Worm (Caenorhabditis elegans) whole organism, young adult: ENCODE measurements around the gene Y75B8A.13.

Source experiments
- B0019.2 ChIP-seq: fragments of 200-800 bp; sonication (Bioruptor generic); conservative IDR thresholded peaks from 2 replicates; pipeline ENCODE4 v1.3.6; 2022; ENCODE audit warnings: missing genetic modification reagents, missing genetic modification characterization, missing compliant biosample characterization
- F23B12.7 ChIP-seq: sonication (generic microtip); optimal IDR thresholded peaks from 2 replicates; lab custom pipeline; 2017; ENCODE audit warnings: missing genetic modification characterization, mild to moderate bottlenecking, missing compliant biosample characterization, antibody characterized with exemption, moderate library complexity; ENCODE audit not compliant: insufficient read depth
- F37B4.10 ChIP-seq: fragments of 200-800 bp; sonication (Bioruptor generic); IDR thresholded peaks from 2 replicates; pipeline ENCODE4 v1.3.6; 2022; ENCODE audit warnings: missing genetic modification characterization, missing compliant biosample characterization
- K11D2.4 ChIP-seq: fragments of 200-800 bp; sonication (Bioruptor generic); IDR thresholded peaks from 2 replicates; pipeline ENCODE4 v1.3.6; 2022; ENCODE audit warnings: missing genetic modification reagents, missing genetic modification characterization, missing compliant biosample characterization
- K12H6.12 ChIP-seq: fragments of 200-800 bp; sonication (Bioruptor generic); optimal IDR thresholded peaks from 2 replicates; lab custom pipeline; 2018; ENCODE audit warnings: mild to moderate bottlenecking, missing genetic modification characterization, missing compliant biosample characterization
- T07F8.4 ChIP-seq: sonication (generic microtip); optimal IDR thresholded peaks from 2 replicates; lab custom pipeline; 2016; ENCODE audit warnings: mild to moderate bottlenecking, missing genetic modification characterization, moderate library complexity, missing compliant biosample characterization
- akir-1 ChIP-seq: fragments of 200-800 bp; sonication (Bioruptor generic); optimal IDR thresholded peaks from 2 replicates; lab custom pipeline; 2018; ENCODE audit warnings: mild to moderate bottlenecking, missing genetic modification characterization, moderate library complexity, missing compliant biosample characterization
- aptf-2 ChIP-seq: fragments of 200-800 bp; sonication (Bioruptor generic); conservative IDR thresholded peaks from 2 replicates; pipeline ENCODE4 v1.3.6; 2022; ENCODE audit warnings: missing genetic modification reagents, missing genetic modification characterization, missing compliant biosample characterization
- aptf-3 ChIP-seq: fragments of 200-800 bp; sonication (Bioruptor generic); IDR thresholded peaks from 2 replicates; pipeline ENCODE4 v1.3.6; 2022; ENCODE audit warnings: missing genetic modification characterization, missing compliant biosample characterization
- atf-7 ChIP-seq: sonication (generic microtip); optimal IDR thresholded peaks from 2 replicates; lab custom pipeline; 2017; ENCODE audit warnings: mild to moderate bottlenecking, missing genetic modification characterization, missing compliant biosample characterization
- attf-3 ChIP-seq: fragments of 200-800 bp; sonication (Bioruptor generic); conservative IDR thresholded peaks from 2 replicates; pipeline ENCODE4 v1.3.6; 2022; ENCODE audit warnings: missing genetic modification reagents, missing genetic modification characterization, missing compliant biosample characterization
- attf-5 ChIP-seq: fragments of 200-800 bp; sonication (Bioruptor generic); optimal IDR thresholded peaks from 2 replicates; lab custom pipeline; 2018; ENCODE audit warnings: mild to moderate bottlenecking, missing genetic modification characterization, missing compliant biosample characterization
- ccch-3 ChIP-seq: fragments of 200-800 bp; sonication (Bioruptor generic); optimal IDR thresholded peaks from 2 replicates; lab custom pipeline; 2018; ENCODE audit warnings: mild to moderate bottlenecking, missing genetic modification characterization, missing compliant biosample characterization
- cebp-2 ChIP-seq: fragments of 200-800 bp; sonication (Bioruptor generic); IDR thresholded peaks from 2 replicates; pipeline ENCODE4 v1.3.6; 2022; ENCODE audit warnings: missing genetic modification characterization, missing compliant biosample characterization
- ceh-27 ChIP-seq: fragments of 200-800 bp; sonication (Bioruptor generic); optimal IDR thresholded peaks from 2 replicates; lab custom pipeline; 2018; ENCODE audit warnings: mild to moderate bottlenecking, missing genetic modification characterization, moderate library complexity, missing compliant biosample characterization
- ceh-40 ChIP-seq: fragments of 200-800 bp; sonication (Bioruptor generic); IDR thresholded peaks from 2 replicates; pipeline ENCODE4 v1.3.6; 2022; ENCODE audit warnings: missing genetic modification characterization, missing compliant biosample characterization
- ceh-58 ChIP-seq: fragments of 200-800 bp; sonication (Bioruptor generic); IDR thresholded peaks from 2 replicates; pipeline ENCODE4 v1.3.6; 2022; ENCODE audit warnings: missing genetic modification characterization, missing compliant biosample characterization
- die-1 ChIP-seq: sonication (generic microtip); optimal IDR thresholded peaks from 2 replicates; lab custom pipeline; 2016; ENCODE audit warnings: missing genotype, mild to moderate bottlenecking, missing genetic modification characterization, missing compliant biosample characterization
- dox-1 ChIP-seq: fragments of 200-800 bp; sonication (Bioruptor generic); IDR thresholded peaks from 2 replicates; pipeline ENCODE4 v1.3.6; 2022; ENCODE audit warnings: missing genetic modification reagents, missing genetic modification characterization, missing compliant biosample characterization
- dpff-1 ChIP-seq: sonication (generic microtip); optimal IDR thresholded peaks from 2 replicates; lab custom pipeline; 2017; ENCODE audit warnings: mild to moderate bottlenecking, missing genetic modification characterization, missing compliant biosample characterization
- dpl-1 ChIP-seq: fragments of 150-350 bp; optimal IDR thresholded peaks from 2 replicates; lab custom pipeline; 2014; ENCODE audit warnings: missing biosample characterization, missing genetic modification reagents, missing genetic modification characterization
- efl-1 ChIP-seq: fragments of 150-350 bp; optimal IDR thresholded peaks from 2 replicates; lab custom pipeline; 2014; ENCODE audit warnings: missing biosample characterization, missing genetic modification reagents, missing genetic modification characterization
- egl-44 ChIP-seq: fragments of 200-800 bp; sonication (Bioruptor generic); IDR thresholded peaks from 2 replicates; pipeline ENCODE4 v1.3.6; 2022; ENCODE audit warnings: missing genetic modification reagents, missing genetic modification characterization, missing compliant biosample characterization
- ekl-4 ChIP-seq: fragments of 200-800 bp; sonication (Bioruptor generic); IDR thresholded peaks from 2 replicates; pipeline ENCODE4 v1.3.6; 2022; ENCODE audit warnings: missing genetic modification reagents, missing genetic modification characterization, missing compliant biosample characterization
- him-1 ChIP-seq: sonication (generic microtip); optimal IDR thresholded peaks from 2 replicates; lab custom pipeline; 2016; ENCODE audit warnings: missing genotype, missing genetic modification reagents, missing genetic modification characterization, missing compliant biosample characterization
- hlh-26 ChIP-seq: fragments of 200-800 bp; sonication (Bioruptor generic); conservative IDR thresholded peaks from 2 replicates; pipeline ENCODE4 v1.3.6; 2022; ENCODE audit warnings: missing genetic modification reagents, missing genetic modification characterization, missing compliant biosample characterization
- hrde-1 ChIP-seq: sonication (generic microtip); optimal IDR thresholded peaks from 2 replicates; lab custom pipeline; 2016; ENCODE audit warnings: missing genetic modification characterization, mild to moderate bottlenecking, missing compliant biosample characterization, moderate library complexity, missing genotype, missing genetic modification reagents, borderline replicate concordance
- lag-1 ChIP-seq: fragments of 200-800 bp; sonication (Bioruptor generic); IDR thresholded peaks from 2 replicates; pipeline ENCODE4 v1.3.6; 2022; ENCODE audit warnings: missing genetic modification reagents, missing genetic modification characterization, missing compliant biosample characterization
- madf-3 ChIP-seq: fragments of 200-800 bp; sonication (Bioruptor generic); IDR thresholded peaks from 2 replicates; pipeline ENCODE4 v1.3.6; 2022; ENCODE audit warnings: missing genetic modification reagents, missing genetic modification characterization, missing compliant biosample characterization
- mcd-1 ChIP-seq: fragments of 200-800 bp; sonication (Bioruptor generic); IDR thresholded peaks from 2 replicates; pipeline ENCODE4 v1.3.6; 2022; ENCODE audit warnings: missing genetic modification reagents, missing genetic modification characterization, missing compliant biosample characterization
- mxl-1 ChIP-seq: sonication (generic microtip); optimal IDR thresholded peaks from 2 replicates; lab custom pipeline; 2016; ENCODE audit warnings: missing genetic modification characterization, missing compliant biosample characterization
- nfya-2 ChIP-seq: fragments of 200-800 bp; sonication (Bioruptor generic); IDR thresholded peaks from 2 replicates; pipeline ENCODE4 v1.3.6; 2022; ENCODE audit warnings: missing genetic modification reagents, missing genetic modification characterization, missing compliant biosample characterization
- nfyb-1 ChIP-seq: fragments of 200-800 bp; sonication (Bioruptor generic); IDR thresholded peaks from 2 replicates; pipeline ENCODE4 v1.3.6; 2022; ENCODE audit warnings: missing genetic modification reagents, missing genetic modification characterization, missing compliant biosample characterization
- nhr-90 ChIP-seq: sonication (generic microtip); optimal IDR thresholded peaks from 2 replicates; lab custom pipeline; 2016; ENCODE audit warnings: missing genotype, mild to moderate bottlenecking, missing genetic modification characterization, missing compliant biosample characterization
- pha-4 ChIP-seq: fragments of 150-350 bp; sonication (generic microtip); optimal IDR thresholded peaks from 2 replicates; lab custom pipeline; 2014; ENCODE audit warnings: missing biosample characterization, missing genetic modification reagents, missing genetic modification characterization
- rpc-1 ChIP-seq, 2 experiments: fragments of 150-350 bp in 1 of 2; sonication (generic microtip) in 1 of 2; optimal IDR thresholded peaks; 2 replicates each; lab custom pipeline; 2014 to 2018; ENCODE audit warnings: missing biosample characterization in 1 of 2, missing genetic modification characterization in 1 of 2, missing genetic modification reagents in 1 of 2, missing genotype in 1 of 2
- snpc-4 ChIP-seq, 5 experiments: fragments of 150-350 bp in 1 of 5; sonication (generic microtip) in 4 of 5; optimal IDR thresholded peaks; 2 replicates each; lab custom pipeline; 2014 to 2018; ENCODE audit warnings: missing genetic modification characterization in 5 of 5, missing biosample characterization in 3 of 5, antibody characterized with exemption in 2 of 5, mild to moderate bottlenecking in 2 of 5, missing compliant biosample characterization in 2 of 5, missing genotype in 2 of 5, moderate library complexity in 2 of 5, missing genetic modification reagents in 1 of 5
- tbp1 ChIP-seq: fragments of 200-800 bp; sonication (Bioruptor generic); optimal IDR thresholded peaks from 2 replicates; lab custom pipeline; 2018; ENCODE audit warnings: mild to moderate bottlenecking, missing genetic modification characterization, missing compliant biosample characterization
- unc-130 ChIP-seq: sonication (generic microtip); optimal IDR thresholded peaks from 2 replicates; lab custom pipeline; 2016; ENCODE audit warnings: missing genetic modification reagents, missing genetic modification characterization, missing compliant biosample characterization
- ztf-18 ChIP-seq: sonication (generic microtip); optimal IDR thresholded peaks from 2 replicates; lab custom pipeline; 2016; ENCODE audit warnings: missing genotype, mild to moderate bottlenecking, missing genetic modification characterization, missing compliant biosample characterization
- ztf-3 ChIP-seq: fragments of 200-800 bp; sonication (Bioruptor generic); optimal IDR thresholded peaks from 2 replicates; lab custom pipeline; 2018; ENCODE audit warnings: mild to moderate bottlenecking, missing genetic modification characterization, missing compliant biosample characterization

Gene Y75B8A.13

DNA sequence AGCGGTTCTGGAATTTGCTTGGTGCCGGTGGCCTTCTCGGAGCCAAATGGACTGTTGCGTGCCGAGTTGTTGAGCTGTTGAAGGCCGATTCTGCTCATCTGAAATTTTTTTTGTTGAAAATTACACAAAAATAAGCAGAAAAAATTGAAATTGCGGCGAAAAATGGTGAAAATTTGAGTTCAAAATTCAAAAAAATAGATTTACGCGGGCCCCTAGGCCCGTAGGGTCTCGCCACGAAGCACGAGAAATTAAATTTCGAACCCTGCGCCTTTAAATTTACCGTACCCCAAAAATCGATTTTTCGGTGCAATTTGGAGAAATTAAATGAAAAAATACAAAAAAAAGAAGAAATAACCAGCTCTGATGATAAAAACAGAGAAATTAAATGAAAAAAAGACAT is 9.7 kb upstream of the Y75B8A.13 start, which contains the start of gene gmn-1 (continued):
- TF ChIP-seq egl-44 (GFP tag; lab: Robert Waterston, UW), result no peak
- no peak for TF ChIP-seq attf-3 (GFP tag; lab: Robert Waterston, UW)
- no peak for TF ChIP-seq ceh-58 (GFP tag; lab: Robert Waterston, UW)
- no peak for TF ChIP-seq nfyb-1 (GFP tag; lab: Robert Waterston, UW)
- no peak for TF ChIP-seq akir-1 (GFP tag; lab: Kevin White, UChicago)
- TF ChIP-seq mxl-1, result no peak

DNA sequence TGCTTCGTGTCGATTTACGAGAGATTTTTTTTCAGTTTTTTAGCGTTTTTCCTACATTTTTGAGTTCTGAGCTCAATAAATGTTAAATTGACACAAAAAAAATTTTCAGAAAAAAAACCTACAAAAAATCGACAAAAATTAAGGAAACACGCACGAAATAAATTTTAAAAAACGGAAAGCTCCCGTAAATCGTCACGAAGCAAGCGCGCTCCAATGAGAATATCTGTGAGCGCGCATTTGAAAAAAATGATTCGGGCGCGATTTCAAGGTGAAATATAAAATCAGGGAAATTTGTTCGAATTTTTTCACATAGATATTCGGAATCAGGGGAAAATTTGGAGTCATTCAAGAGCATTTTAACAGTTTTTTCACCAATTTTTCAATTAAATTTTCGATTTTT is 7.7 kb upstream of the Y75B8A.13 start:
- TF ChIP-seq aptf-3 (GFP tag; lab: Robert Waterston, UW), result no peak
- TF ChIP-seq dpff-1 (tag; lab: Kevin White, UChicago), result no peak
- TF ChIP-seq madf-3 (GFP tag; lab: Robert Waterston, UW), result no peak
- peak; percentile 13 for TF ChIP-seq efl-1 (GFP tag; lab: Kevin White, UChicago)

DNA sequence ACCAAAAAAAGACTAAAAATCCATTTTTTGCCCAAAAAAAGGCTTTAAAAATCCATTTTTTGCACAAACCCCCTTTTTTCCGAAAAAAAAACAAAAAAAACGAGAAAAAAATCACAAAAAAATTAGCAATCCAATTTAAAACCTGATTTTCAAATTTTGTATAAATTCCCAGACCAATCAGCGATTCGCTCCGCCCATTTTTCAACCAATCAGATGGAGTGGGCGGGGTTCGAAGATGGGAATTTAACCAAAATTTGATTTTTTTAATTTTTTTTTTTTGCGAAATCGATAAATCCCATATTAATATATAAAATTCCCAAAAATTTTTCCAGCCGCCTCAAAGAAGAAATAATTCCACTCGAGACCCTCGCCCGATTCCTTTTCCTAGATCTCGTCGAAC is 6.0 kb upstream of the Y75B8A.13 start:
- no peak for TF ChIP-seq nfya-2 (GFP tag; lab: Robert Waterston, UW)
- no peak for TF ChIP-seq dox-1 (GFP tag; lab: Robert Waterston, UW)
- TF ChIP-seq B0019.2 (GFP tag; lab: Robert Waterston, UW), result no peak
- TF ChIP-seq rpc-1 (optimal IDR thresholded peaks at IDR 0.05; lab: Kevin White, UChicago), result no peak
- TF ChIP-seq rpc-1 (tag; optimal IDR thresholded peaks at IDR 0.05; lab: Kevin White, UChicago), result no peak
- TF ChIP-seq snpc-4 (GFP tag; optimal IDR thresholded peaks at IDR 0.05; lab: Kevin White, UChicago), result no peak
- TF ChIP-seq snpc-4 (tag; optimal IDR thresholded peaks at IDR 0.05; lab: Kevin White, UChicago), result no peak
- no peak for TF ChIP-seq die-1
- TF ChIP-seq ceh-40, result no peak
- no peak for TF ChIP-seq him-1
- TF ChIP-seq aptf-3 (GFP tag; lab: Robert Waterston, UW), result no peak
- no peak for TF ChIP-seq cebp-2 (GFP tag; lab: Robert Waterston, UW)
- no peak for TF ChIP-seq nhr-90 (tag; lab: Kevin White, UChicago)
- no peak for TF ChIP-seq ztf-18
- no peak for TF ChIP-seq pha-4 (tag; lab: Kevin White, UChicago)

ce11 chrIII:12220820-12221219 is 5.3 kb upstream of the Y75B8A.13 start:
- no peak for TF ChIP-seq F37B4.10
- no peak for TF ChIP-seq rpc-1 (optimal IDR thresholded peaks at IDR 0.05; lab: Kevin White, UChicago)
- no peak for TF ChIP-seq rpc-1 (tag; optimal IDR thresholded peaks at IDR 0.05; lab: Kevin White, UChicago)
- no peak for TF ChIP-seq ccch-3 (GFP tag; lab: Kevin White, UChicago)
- TF ChIP-seq dpl-1, result no peak
- TF ChIP-seq lag-1 (GFP tag; lab: Robert Waterston, UW), result no peak
- TF ChIP-seq aptf-2 (GFP tag; lab: Robert Waterston, UW), result no peak
- TF ChIP-seq nhr-90 (tag; lab: Kevin White, UChicago), result no peak

ce11 chrIII:12218633-12219097 is 3.2 kb upstream of the Y75B8A.13 start, which contains the start of the genes gex-4 and gphr-1:
gex-4 (minus strand) TSS chrIII:12218634.
gphr-1 (plus strand) TSS chrIII:12219047.
- no peak for TF ChIP-seq T07F8.4 (tag; lab: Kevin White, UChicago)
- no peak for TF ChIP-seq mxl-1
- TF ChIP-seq ztf-18, result no peak
- TF ChIP-seq mcd-1, result peak; percentile 77
- peak; percentile 5 for TF ChIP-seq ceh-27
- no peak for TF ChIP-seq hrde-1
- TF ChIP-seq K12H6.12 (tag; lab: Kevin White, UChicago), result peak; percentile 16
- peak; percentile 13 for TF ChIP-seq F23B12.7 (tag; lab: Kevin White, UChicago)
- no peak for TF ChIP-seq atf-7 (tag; lab: Kevin White, UChicago)
- peak; percentile 53 for TF ChIP-seq attf-5 (GFP tag; lab: Kevin White, UChicago)
- TF ChIP-seq B0019.2 (GFP tag; lab: Robert Waterston, UW), result no peak
- no peak for TF ChIP-seq unc-130 (GFP tag; lab: Kevin White, UChicago)
- no peak for TF ChIP-seq K11D2.4
- TF ChIP-seq tbp1 (GFP tag; lab: Kevin White, UChicago), result no peak
- no peak for TF ChIP-seq dox-1 (GFP tag; lab: Robert Waterston, UW)
- no peak for TF ChIP-seq lag-1 (GFP tag; lab: Robert Waterston, UW)
- TF ChIP-seq hlh-26 (GFP tag; lab: Robert Waterston, UW), result no peak
- no peak for TF ChIP-seq ekl-4 (GFP tag; lab: Robert Waterston, UW)
- TF ChIP-seq F37B4.10, result no peak
- no peak for TF ChIP-seq ztf-3 (GFP tag; lab: Kevin White, UChicago)
